Worm (Caenorhabditis elegans) whole organism, mixed stage, embryonic: Measurements from ENCODE around the gene T14B4.20.
A peak's percentile ranks its signal among the peaks of the same experiment; 100 is the strongest.

Experiments used
- ces-1 ChIP-seq: fragments of 150-350 bp; optimal IDR thresholded peaks from 2 replicates; lab custom pipeline; 2014; ENCODE audit warnings: missing biosample characterization, missing genetic modification reagents, missing genetic modification characterization
- elt-1 ChIP-seq: sonication (generic microtip); optimal IDR thresholded peaks from 2 replicates; lab custom pipeline; 2017; ENCODE audit warnings: missing genetic modification characterization, mild to moderate bottlenecking, missing compliant biosample characterization, antibody characterized with exemption, moderate library complexity, borderline replicate concordance; ENCODE audit not compliant: insufficient read depth
- lin-13 ChIP-seq: fragments of 150-350 bp; optimal IDR thresholded peaks from 2 replicates; lab custom pipeline; 2014; ENCODE audit warnings: missing biosample characterization, missing genetic modification characterization
- mep-1 ChIP-seq: fragments of 150-350 bp; optimal IDR thresholded peaks from 2 replicates; lab custom pipeline; 2017; ENCODE audit warnings: missing biosample characterization, missing genetic modification reagents, missing genetic modification characterization, inconsistent platforms
- nhr-12 ChIP-seq: fragments of 150-350 bp; optimal IDR thresholded peaks from 2 replicates; lab custom pipeline; 2014; ENCODE audit warnings: missing biosample characterization, missing genetic modification characterization
- nhr-237 ChIP-seq: fragments of 150-350 bp; optimal IDR thresholded peaks from 2 replicates; lab custom pipeline; 2014; ENCODE audit warnings: missing biosample characterization, missing genetic modification characterization
- nhr-76 ChIP-seq: sonication (generic microtip); optimal IDR thresholded peaks from 2 replicates; lab custom pipeline; 2017; ENCODE audit warnings: missing biosample characterization, missing genetic modification characterization
- pha-4 ChIP-seq: fragments of 150-350 bp; optimal IDR thresholded peaks from 2 replicates; lab custom pipeline; 2018; ENCODE audit warnings: missing biosample characterization, missing genetic modification reagents, missing genetic modification characterization
- sem-2 ChIP-seq: fragments of 200-800 bp; sonication (Bioruptor generic); optimal IDR thresholded peaks from 2 replicates; lab custom pipeline; 2018; ENCODE audit warnings: mild to moderate bottlenecking, missing genetic modification characterization, missing compliant biosample characterization
- snpc-4 ChIP-seq: fragments of 150-350 bp; optimal IDR thresholded peaks from 2 replicates; lab custom pipeline; 2014; ENCODE audit warnings: missing biosample characterization, missing genetic modification characterization
- unc-62 ChIP-seq: fragments of 150-350 bp; optimal IDR thresholded peaks from 2 replicates; lab custom pipeline; 2014; ENCODE audit warnings: missing biosample characterization, missing genetic modification reagents, missing genetic modification characterization
- ztf-11 ChIP-seq: fragments of 150-350 bp; optimal IDR thresholded peaks from 2 replicates; lab custom pipeline; 2014; ENCODE audit warnings: missing biosample characterization, missing genetic modification characterization

- TF ChIP-seq pha-4 (tag; lab: Kevin White, UChicago) (no peak), ztf-11 (tag; lab: Kevin White, UChicago) (no peak), snpc-4 (tag; lab: Kevin White, UChicago) (no peak), nhr-76 (tag; lab: Kevin White, UChicago) (no peak), sem-2 (GFP tag; lab: Kevin White, UChicago) (no peak), unc-62 (GFP tag; lab: Kevin White, UChicago) (no peak), elt-1 (tag; lab: Kevin White, UChicago) (no peak), mep-1 (no peak), nhr-237 (tag; lab: Kevin White, UChicago) (no peak), nhr-12 (tag; lab: Kevin White, UChicago) (no peak), ces-1 (peak; percentile 96), lin-13 (tag; lab: Kevin White, UChicago) (no peak)
These were observed 7.0 kb upstream of the T14B4.20 start for ce11 chrII:6709680-6710079.
